Worm (Caenorhabditis elegans) whole organism, L2 larva: ENCODE data around the gene W02B12.1.
A peak's percentile ranks its signal among the peaks of the same experiment; 100 is the strongest.

Experiments used
- C34F6.9 ChIP-seq: fragments of 150-350 bp; optimal IDR thresholded peaks from 2 replicates; lab custom pipeline; 2014; ENCODE audit warnings: missing biosample characterization, missing genetic modification characterization
- F13H6.1 ChIP-seq: sonication (generic microtip); optimal IDR thresholded peaks from 2 replicates; lab custom pipeline; 2016; ENCODE audit warnings: missing genetic modification characterization, missing compliant biosample characterization
- R02D3.7 ChIP-seq: fragments of 150-350 bp; optimal IDR thresholded peaks from 2 replicates; lab custom pipeline; 2014; ENCODE audit warnings: missing biosample characterization, missing genetic modification characterization
- Y55F3AM.14 ChIP-seq: fragments of 200-800 bp; sonication (Bioruptor generic); optimal IDR thresholded peaks from 2 replicates; lab custom pipeline; 2018; ENCODE audit warnings: mild to moderate bottlenecking, missing genetic modification characterization, missing compliant biosample characterization
- ZK546.5 ChIP-seq: sonication (generic microtip); optimal IDR thresholded peaks from 2 replicates; lab custom pipeline; 2017; ENCODE audit warnings: missing biosample characterization, missing genetic modification characterization
- alr-1 ChIP-seq: fragments of 150-350 bp; optimal IDR thresholded peaks from 2 replicates; lab custom pipeline; 2014; ENCODE audit warnings: missing biosample characterization, missing genetic modification characterization
- ama-1 ChIP-seq: fragments of 150-350 bp; optimal IDR thresholded peaks from 2 replicates; lab custom pipeline; 2018; ENCODE audit warnings: inconsistent platforms
- ceh-16 ChIP-seq: fragments of 150-350 bp; optimal IDR thresholded peaks from 2 replicates; lab custom pipeline; 2014; ENCODE audit warnings: missing biosample characterization, missing genetic modification characterization
- dmd-4 ChIP-seq: sonication (generic microtip); optimal IDR thresholded peaks from 2 replicates; lab custom pipeline; 2017; ENCODE audit warnings: missing biosample characterization, missing genetic modification characterization
- egl-27 ChIP-seq: sonication (generic microtip); optimal IDR thresholded peaks from 3 replicates; lab custom pipeline; 2017; ENCODE audit warnings: missing biosample characterization, missing genetic modification reagents, missing genetic modification characterization
- elt-1 ChIP-seq: fragments of 150-350 bp; optimal IDR thresholded peaks from 2 replicates; lab custom pipeline; 2014; ENCODE audit warnings: missing biosample characterization, missing genetic modification characterization
- elt-3 ChIP-seq: sonication (generic microtip); optimal IDR thresholded peaks from 2 replicates; lab custom pipeline; 2017; ENCODE audit warnings: missing biosample characterization, missing genetic modification characterization
- fos-1 ChIP-seq: fragments of 150-350 bp; optimal IDR thresholded peaks from 2 replicates; lab custom pipeline; 2014; ENCODE audit warnings: missing biosample characterization, missing genetic modification characterization
- lin-11 ChIP-seq: fragments of 150-350 bp; sonication (generic microtip); optimal IDR thresholded peaks from 2 replicates; lab custom pipeline; 2014; ENCODE audit warnings: missing biosample characterization, missing genetic modification characterization, inconsistent platforms, mixed read lengths
- lin-39 ChIP-seq: fragments of 150-350 bp; optimal IDR thresholded peaks from 2 replicates; lab custom pipeline; 2014; ENCODE audit warnings: missing biosample characterization, missing genetic modification reagents, missing genetic modification characterization
- mbf-1 ChIP-seq: sonication (generic microtip); optimal IDR thresholded peaks from 2 replicates; lab custom pipeline; 2017; ENCODE audit warnings: missing biosample characterization, missing genetic modification characterization
- mdl-1 ChIP-seq, 2 experiments: fragments of 150-350 bp in 1 of 2; sonication (generic microtip) in 1 of 2; optimal IDR thresholded peaks; 2 replicates each; lab custom pipeline; 2017; ENCODE audit warnings: missing biosample characterization in 2 of 2, missing genetic modification characterization in 2 of 2
- nhr-10 ChIP-seq: sonication (generic microtip); optimal IDR thresholded peaks from 2 replicates; lab custom pipeline; 2017; ENCODE audit warnings: missing biosample characterization, missing genetic modification characterization
- nhr-11 ChIP-seq: fragments of 150-350 bp; optimal IDR thresholded peaks from 2 replicates; lab custom pipeline; 2014; ENCODE audit warnings: missing biosample characterization, missing genetic modification characterization
- nhr-12 ChIP-seq: fragments of 150-350 bp; optimal IDR thresholded peaks from 2 replicates; lab custom pipeline; 2014; ENCODE audit warnings: missing biosample characterization, missing genetic modification characterization
- nhr-129 ChIP-seq: fragments of 150-350 bp; optimal IDR thresholded peaks from 2 replicates; lab custom pipeline; 2014; ENCODE audit warnings: missing biosample characterization, missing genetic modification characterization
- nhr-21 ChIP-seq: fragments of 150-350 bp; optimal IDR thresholded peaks from 2 replicates; lab custom pipeline; 2014; ENCODE audit warnings: missing biosample characterization, missing genetic modification characterization
- nhr-23 ChIP-seq: fragments of 150-350 bp; optimal IDR thresholded peaks from 2 replicates; lab custom pipeline; 2014; ENCODE audit warnings: missing biosample characterization, missing genetic modification reagents, missing genetic modification characterization
- nhr-25 ChIP-seq: fragments of 150-350 bp; sonication (generic microtip); optimal IDR thresholded peaks from 3 replicates; lab custom pipeline; 2014; ENCODE audit warnings: missing biosample characterization, missing genetic modification characterization
- nhr-77 ChIP-seq: fragments of 150-350 bp; optimal IDR thresholded peaks from 2 replicates; lab custom pipeline; 2014; ENCODE audit warnings: missing biosample characterization, missing genetic modification characterization
- peb-1 ChIP-seq: fragments of 150-350 bp; optimal IDR thresholded peaks from 2 replicates; lab custom pipeline; 2014; ENCODE audit warnings: missing biosample characterization, missing genetic modification characterization
- sem-4 ChIP-seq: fragments of 150-350 bp; optimal IDR thresholded peaks from 2 replicates; lab custom pipeline; 2014; ENCODE audit warnings: missing biosample characterization, missing genetic modification reagents, missing genetic modification characterization
- skn-1 ChIP-seq: sonication (generic microtip); optimal IDR thresholded peaks from 2 replicates; lab custom pipeline; 2017; ENCODE audit warnings: missing biosample characterization, missing genetic modification characterization
- sma-9 ChIP-seq, 2 experiments: fragments of 150-350 bp in 1 of 2; sonication (generic microtip) in 1 of 2; optimal IDR thresholded peaks; 2 replicates each; lab custom pipeline; 2014 to 2016; ENCODE audit warnings: missing genetic modification characterization in 2 of 2, mild to moderate bottlenecking in 1 of 2, missing biosample characterization in 1 of 2, missing compliant biosample characterization in 1 of 2, missing genetic modification reagents in 1 of 2, moderate library complexity in 1 of 2
- snpc-4 ChIP-seq: fragments of 150-350 bp; optimal IDR thresholded peaks from 2 replicates; lab custom pipeline; 2014; ENCODE audit warnings: missing biosample characterization, missing genetic modification characterization
- unc-39 ChIP-seq: fragments of 150-350 bp; optimal IDR thresholded peaks from 2 replicates; lab custom pipeline; 2014; ENCODE audit warnings: missing biosample characterization, missing genetic modification characterization
- unc-55 ChIP-seq: fragments of 150-350 bp; sonication (generic microtip); optimal IDR thresholded peaks from 3 replicates; lab custom pipeline; 2014; ENCODE audit warnings: missing biosample characterization, missing genetic modification reagents, missing genetic modification characterization
- zag-1 ChIP-seq: fragments of 150-350 bp; optimal IDR thresholded peaks from 2 replicates; lab custom pipeline; 2014; ENCODE audit warnings: missing biosample characterization, missing genetic modification characterization
- ztf-1 ChIP-seq: fragments of 200-800 bp; sonication (Bioruptor generic); conservative IDR thresholded peaks from 2 replicates; pipeline ENCODE4 v1.3.6; 2022; ENCODE audit warnings: missing genetic modification characterization, missing compliant biosample characterization
- ztf-11 ChIP-seq: sonication (generic microtip); optimal IDR thresholded peaks from 2 replicates; lab custom pipeline; 2017; ENCODE audit warnings: missing biosample characterization, missing genetic modification characterization

W02B12.1 gene

ce11 chrII:11448753-11449152 is at the start of gene W02B12.1:
Gene W02B12.1, plus strand, starts transcription at chrII:11449021.
- TF ChIP-seq nhr-25 (tag; lab: Kevin White, UChicago): no peak
- peak; percentile 79 for TF ChIP-seq fos-1
- TF ChIP-seq nhr-23: no peak
- no peak for TF ChIP-seq ceh-16 (tag; lab: Kevin White, UChicago)
- no peak for TF ChIP-seq nhr-21 (tag; lab: Kevin White, UChicago)
- peak; percentile 50 for TF ChIP-seq skn-1
- no peak for TF ChIP-seq lin-39 (tag; lab: Kevin White, UChicago)
- TF ChIP-seq ztf-1: no peak
- no peak for TF ChIP-seq dmd-4
- TF ChIP-seq egl-27: no peak
- no peak for TF ChIP-seq nhr-10 (tag; lab: Kevin White, UChicago)
- TF ChIP-seq unc-55 (GFP tag; lab: Kevin White, UChicago): no peak
- TF ChIP-seq nhr-77 (tag; lab: Kevin White, UChicago): no peak
- TF ChIP-seq Y55F3AM.14: no peak
- no peak for TF ChIP-seq unc-39 (tag; lab: Kevin White, UChicago)
- no peak for TF ChIP-seq mbf-1 (tag; lab: Kevin White, UChicago)
- TF ChIP-seq nhr-11 (tag; lab: Kevin White, UChicago): no peak
- no peak for TF ChIP-seq lin-11

- TF ChIP-seq nhr-129 (tag; lab: Kevin White, UChicago) (peak; percentile 7), R02D3.7 (tag; lab: Kevin White, UChicago) (no peak)
Observed at ce11 chrII:11400386-11400785, 48.4 kb upstream of the W02B12.1 start.

ce11 chrII:11409678-11410133 is 39.1 kb upstream of the W02B12.1 start, which contains the start of gene C05D12.7:
Gene C05D12.7, plus strand, starts transcription at chrII:11410083.
- TF ChIP-seq sma-9 (GFP tag; optimal IDR thresholded peaks at IDR 0.05; lab: Kevin White, UChicago) (no peak), sma-9 (tag; optimal IDR thresholded peaks at IDR 0.05; lab: Kevin White, UChicago) (no peak), ama-1 (no peak), ceh-16 (tag; lab: Kevin White, UChicago) (no peak), elt-3 (tag; lab: Kevin White, UChicago) (no peak), F13H6.1 (tag; lab: Kevin White, UChicago) (no peak), unc-55 (GFP tag; lab: Kevin White, UChicago) (no peak), ZK546.5 (tag; lab: Kevin White, UChicago) (no peak), fos-1 (no peak), nhr-25 (tag; lab: Kevin White, UChicago) (no peak), alr-1 (tag; lab: Kevin White, UChicago) (no peak), nhr-129 (tag; lab: Kevin White, UChicago) (no peak), zag-1 (no peak), skn-1 (no peak), dmd-4 (no peak), nhr-12 (tag; lab: Kevin White, UChicago) (no peak), C34F6.9 (tag; lab: Kevin White, UChicago) (no peak)
- TF ChIP-seq, all 48 proteins: peak for 0

- no peak for TF ChIP-seq egl-27
- no peak for TF ChIP-seq elt-1 (tag; lab: Kevin White, UChicago)
- no peak for TF ChIP-seq mbf-1 (tag; lab: Kevin White, UChicago)
- TF ChIP-seq mdl-1 (tag; optimal IDR thresholded peaks at IDR 0.05; lab: Kevin White, UChicago): no peak
- no peak for TF ChIP-seq unc-55 (GFP tag; lab: Kevin White, UChicago)
- no peak for TF ChIP-seq alr-1 (tag; lab: Kevin White, UChicago)
- no peak for TF ChIP-seq sem-4 (tag; lab: Kevin White, UChicago)
- TF ChIP-seq ZK546.5 (tag; lab: Kevin White, UChicago): no peak
- no peak for TF ChIP-seq peb-1 (tag; lab: Kevin White, UChicago)
- TF ChIP-seq ztf-11: no peak
- TF ChIP-seq, all 48 proteins: peak for 0
Observed at ce11 chrII:11415672-11416071, 33.1 kb upstream of the W02B12.1 start, which contains the start of gene C05D12.1. Gene C05D12.1, minus strand, starts transcription at chrII:11415772.

- TF ChIP-seq snpc-4 (tag; lab: Kevin White, UChicago) (no peak), elt-1 (tag; lab: Kevin White, UChicago) (no peak), C34F6.9 (tag; lab: Kevin White, UChicago) (no peak), ama-1 (no peak)
Observed at ce11 chrII:11417999-11418398, 30.8 kb upstream of the W02B12.1 start, which contains the start of gene C05D12.2. Gene C05D12.2, plus strand, starts transcription at chrII:11418299.
